Worm (Caenorhabditis elegans) whole organism, young adult: ENCODE data around the gene C06A12.19.

Experiments used
- B0261.1 ChIP-seq: sonication (generic microtip); optimal IDR thresholded peaks from 2 replicates; lab custom pipeline; 2016; ENCODE audit warnings: mild to moderate bottlenecking, missing genetic modification characterization, moderate library complexity, missing compliant biosample characterization
- C17E4.6 ChIP-seq: fragments of 200-800 bp; sonication (Bioruptor generic); IDR thresholded peaks from 2 replicates; pipeline ENCODE4 v1.3.6; 2022; ENCODE audit warnings: missing genetic modification reagents, missing genetic modification characterization, missing compliant biosample characterization
- D2030.7 ChIP-seq: fragments of 200-800 bp; sonication (Bioruptor generic); IDR thresholded peaks from 2 replicates; pipeline ENCODE4 v1.3.6; 2022; ENCODE audit warnings: missing genetic modification reagents, missing genetic modification characterization, missing compliant biosample characterization
- F22D6.2 ChIP-seq: sonication (generic microtip); optimal IDR thresholded peaks from 2 replicates; lab custom pipeline; 2016; ENCODE audit warnings: mild to moderate bottlenecking, missing genetic modification characterization, missing compliant biosample characterization
- F39B2.1 ChIP-seq: fragments of 200-800 bp; sonication (Bioruptor generic); IDR thresholded peaks from 2 replicates; pipeline ENCODE4 v1.3.6; 2022; ENCODE audit warnings: missing genetic modification reagents, missing genetic modification characterization, missing compliant biosample characterization
- F49E8.2 ChIP-seq: sonication (generic microtip); optimal IDR thresholded peaks from 3 replicates; lab custom pipeline; 2017; ENCODE audit warnings: missing genetic modification characterization, mild to moderate bottlenecking, missing compliant biosample characterization, antibody characterized with exemption, moderate library complexity; ENCODE audit not compliant: insufficient read depth
- K11D2.4 ChIP-seq: fragments of 200-800 bp; sonication (Bioruptor generic); IDR thresholded peaks from 2 replicates; pipeline ENCODE4 v1.3.6; 2022; ENCODE audit warnings: missing genetic modification reagents, missing genetic modification characterization, missing compliant biosample characterization
- Y95B8A.8 ChIP-seq: fragments of 200-800 bp; sonication (Bioruptor generic); IDR thresholded peaks from 2 replicates; pipeline ENCODE4 v1.3.6; 2022; ENCODE audit warnings: missing genetic modification reagents, missing genetic modification characterization, missing compliant biosample characterization
- aptf-2 ChIP-seq: fragments of 200-800 bp; sonication (Bioruptor generic); conservative IDR thresholded peaks from 2 replicates; pipeline ENCODE4 v1.3.6; 2022; ENCODE audit warnings: missing genetic modification reagents, missing genetic modification characterization, missing compliant biosample characterization
- aptf-3 ChIP-seq: fragments of 200-800 bp; sonication (Bioruptor generic); IDR thresholded peaks from 2 replicates; pipeline ENCODE4 v1.3.6; 2022; ENCODE audit warnings: missing genetic modification characterization, missing compliant biosample characterization
- attf-3 ChIP-seq: fragments of 200-800 bp; sonication (Bioruptor generic); conservative IDR thresholded peaks from 2 replicates; pipeline ENCODE4 v1.3.6; 2022; ENCODE audit warnings: missing genetic modification reagents, missing genetic modification characterization, missing compliant biosample characterization
- attf-6 ChIP-seq: fragments of 200-800 bp; sonication (Bioruptor generic); IDR thresholded peaks from 2 replicates; pipeline ENCODE4 v1.3.6; 2022; ENCODE audit warnings: missing genetic modification reagents, missing genetic modification characterization, missing compliant biosample characterization
- bed-2 ChIP-seq: fragments of 200-800 bp; sonication (Bioruptor generic); IDR thresholded peaks from 2 replicates; pipeline ENCODE4 v1.3.6; 2022; ENCODE audit warnings: missing genetic modification reagents, missing genetic modification characterization, missing compliant biosample characterization
- cebp-2 ChIP-seq: fragments of 200-800 bp; sonication (Bioruptor generic); IDR thresholded peaks from 2 replicates; pipeline ENCODE4 v1.3.6; 2022; ENCODE audit warnings: missing genetic modification characterization, missing compliant biosample characterization
- ceh-100 ChIP-seq: fragments of 200-800 bp; sonication (Bioruptor generic); IDR thresholded peaks from 2 replicates; pipeline ENCODE4 v1.3.6; 2022; ENCODE audit warnings: missing genetic modification reagents, missing genetic modification characterization, missing compliant biosample characterization
- ceh-40 ChIP-seq: fragments of 200-800 bp; sonication (Bioruptor generic); IDR thresholded peaks from 2 replicates; pipeline ENCODE4 v1.3.6; 2022; ENCODE audit warnings: missing genetic modification characterization, missing compliant biosample characterization
- dox-1 ChIP-seq: fragments of 200-800 bp; sonication (Bioruptor generic); IDR thresholded peaks from 2 replicates; pipeline ENCODE4 v1.3.6; 2022; ENCODE audit warnings: missing genetic modification reagents, missing genetic modification characterization, missing compliant biosample characterization
- efl-1 ChIP-seq: fragments of 150-350 bp; optimal IDR thresholded peaks from 2 replicates; lab custom pipeline; 2014; ENCODE audit warnings: missing biosample characterization, missing genetic modification reagents, missing genetic modification characterization
- egrh-3 ChIP-seq: fragments of 200-800 bp; sonication (Bioruptor generic); IDR thresholded peaks from 2 replicates; pipeline ENCODE4 v1.3.6; 2022; ENCODE audit warnings: missing genetic modification reagents, missing genetic modification characterization, missing compliant biosample characterization
- him-1 ChIP-seq: sonication (generic microtip); optimal IDR thresholded peaks from 2 replicates; lab custom pipeline; 2016; ENCODE audit warnings: missing genotype, missing genetic modification reagents, missing genetic modification characterization, missing compliant biosample characterization
- let-526 ChIP-seq: fragments of 200-800 bp; sonication (Bioruptor generic); IDR thresholded peaks from 2 replicates; pipeline ENCODE4 v1.3.6; 2022; ENCODE audit warnings: missing genetic modification reagents, missing genetic modification characterization, missing compliant biosample characterization
- lin-35 ChIP-seq, 3 experiments: fragments of 150-350 bp in 2 of 3; sonication (generic microtip) in 1 of 3; optimal IDR thresholded peaks; 2 replicates each; lab custom pipeline; 2014 to 2018; ENCODE audit warnings: missing biosample characterization in 3 of 3, missing genetic modification characterization in 3 of 3, missing genetic modification reagents in 3 of 3
- lin-40 ChIP-seq: sonication (generic microtip); optimal IDR thresholded peaks from 2 replicates; lab custom pipeline; 2016; ENCODE audit warnings: missing genetic modification characterization, mild to moderate bottlenecking, missing compliant biosample characterization, missing genotype, missing genetic modification reagents
- lsy-27 ChIP-seq: sonication (generic microtip); optimal IDR thresholded peaks from 2 replicates; lab custom pipeline; 2017; ENCODE audit warnings: missing genetic modification characterization, mild to moderate bottlenecking, missing compliant biosample characterization, antibody characterized with exemption, missing genotype, borderline replicate concordance; ENCODE audit not compliant: insufficient read depth
- madf-10 ChIP-seq: sonication (generic microtip); optimal IDR thresholded peaks from 2 replicates; lab custom pipeline; 2016; ENCODE audit warnings: mild to moderate bottlenecking, missing genetic modification characterization, missing compliant biosample characterization
- nfyb-1 ChIP-seq: fragments of 200-800 bp; sonication (Bioruptor generic); IDR thresholded peaks from 2 replicates; pipeline ENCODE4 v1.3.6; 2022; ENCODE audit warnings: missing genetic modification reagents, missing genetic modification characterization, missing compliant biosample characterization
- nhr-120 ChIP-seq: fragments of 200-800 bp; sonication (Bioruptor generic); IDR thresholded peaks from 2 replicates; pipeline ENCODE4 v1.3.6; 2022; ENCODE audit warnings: missing genetic modification characterization, missing compliant biosample characterization
- nhr-80 ChIP-seq: sonication (generic microtip); optimal IDR thresholded peaks from 2 replicates; lab custom pipeline; 2016; ENCODE audit warnings: missing genetic modification characterization, missing compliant biosample characterization
- pbrm-1 ChIP-seq: fragments of 200-800 bp; sonication (Bioruptor generic); IDR thresholded peaks from 2 replicates; pipeline ENCODE4 v1.3.6; 2022; ENCODE audit warnings: missing genetic modification reagents, missing genetic modification characterization, missing compliant biosample characterization
- rpc-1 ChIP-seq, 2 experiments: fragments of 150-350 bp in 1 of 2; sonication (generic microtip) in 1 of 2; optimal IDR thresholded peaks; 2 replicates each; lab custom pipeline; 2014 to 2018; ENCODE audit warnings: missing biosample characterization in 1 of 2, missing genetic modification characterization in 1 of 2, missing genetic modification reagents in 1 of 2, missing genotype in 1 of 2
- sdz-38 ChIP-seq: sonication (generic microtip); optimal IDR thresholded peaks from 2 replicates; lab custom pipeline; 2016; ENCODE audit warnings: missing genotype, missing genetic modification characterization, missing compliant biosample characterization
- snpc-1.1 ChIP-seq: sonication (generic microtip); optimal IDR thresholded peaks from 2 replicates; lab custom pipeline; 2017; ENCODE audit warnings: missing genetic modification characterization, mild to moderate bottlenecking, missing compliant biosample characterization, antibody characterized with exemption, moderate library complexity, missing genotype, missing genetic modification reagents; ENCODE audit not compliant: insufficient read depth
- snpc-4 ChIP-seq, 5 experiments: fragments of 150-350 bp in 1 of 5; sonication (generic microtip) in 4 of 5; optimal IDR thresholded peaks; 2 replicates each; lab custom pipeline; 2014 to 2018; ENCODE audit warnings: missing genetic modification characterization in 5 of 5, missing biosample characterization in 3 of 5, antibody characterized with exemption in 2 of 5, mild to moderate bottlenecking in 2 of 5, missing compliant biosample characterization in 2 of 5, missing genotype in 2 of 5, moderate library complexity in 2 of 5, missing genetic modification reagents in 1 of 5
- unc-62 ChIP-seq: fragments of 150-350 bp; optimal IDR thresholded peaks from 2 replicates; lab custom pipeline; 2014; ENCODE audit warnings: missing biosample characterization, missing genetic modification reagents, missing genetic modification characterization
- ztf-18 ChIP-seq: sonication (generic microtip); optimal IDR thresholded peaks from 2 replicates; lab custom pipeline; 2016; ENCODE audit warnings: missing genotype, mild to moderate bottlenecking, missing genetic modification characterization, missing compliant biosample characterization
- ztf-6 ChIP-seq: fragments of 200-800 bp; sonication (Bioruptor generic); IDR thresholded peaks from 2 replicates; pipeline ENCODE4 v1.3.6; 2022; ENCODE audit warnings: missing genetic modification reagents, missing genetic modification characterization, missing compliant biosample characterization

The C06A12.19 gene

DNA sequence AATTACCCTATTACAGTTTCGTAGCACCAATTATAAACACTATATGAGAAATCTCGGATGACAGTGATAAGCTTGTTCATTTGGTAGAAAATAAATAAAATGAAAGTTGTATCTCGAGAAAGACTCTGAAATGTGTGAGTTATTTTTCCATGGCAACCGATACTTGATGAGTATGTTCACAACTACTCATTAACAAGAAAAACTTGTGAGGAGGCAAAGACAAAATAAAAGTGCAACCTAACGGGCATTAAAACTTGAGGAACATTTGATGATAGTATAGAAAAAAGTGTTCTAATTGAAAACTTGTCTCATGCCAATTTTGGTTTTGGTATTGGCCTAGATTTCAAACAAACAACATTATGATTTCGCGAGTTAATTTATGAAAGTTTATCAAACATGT lies 3.3 kb downstream of the C06A12.19 start, which contains the start of gene gcy-27:
gcy-27 (minus strand) TSS at position 101 of the 400 bp plus-strand sequence.
- TF ChIP-seq ceh-40 (GFP tag; lab: Robert Waterston, UW) (no peak), cebp-2 (GFP tag; lab: Robert Waterston, UW) (no peak), C17E4.6 (GFP tag; lab: Robert Waterston, UW) (no peak), ztf-18 (tag; lab: Kevin White, UChicago) (no peak), F22D6.2 (tag; lab: Kevin White, UChicago) (no peak), egrh-3 (GFP tag; lab: Robert Waterston, UW) (no peak), pbrm-1 (GFP tag; lab: Robert Waterston, UW) (no peak), aptf-2 (GFP tag; lab: Robert Waterston, UW) (no peak), let-526 (GFP tag; lab: Robert Waterston, UW) (no peak), snpc-4 (GFP tag; optimal IDR thresholded peaks at IDR 0.05; lab: Kevin White, UChicago) (no peak), snpc-4 (tag; optimal IDR thresholded peaks at IDR 0.05; lab: Kevin White, UChicago) (no peak), nfyb-1 (no peak)

DNA sequence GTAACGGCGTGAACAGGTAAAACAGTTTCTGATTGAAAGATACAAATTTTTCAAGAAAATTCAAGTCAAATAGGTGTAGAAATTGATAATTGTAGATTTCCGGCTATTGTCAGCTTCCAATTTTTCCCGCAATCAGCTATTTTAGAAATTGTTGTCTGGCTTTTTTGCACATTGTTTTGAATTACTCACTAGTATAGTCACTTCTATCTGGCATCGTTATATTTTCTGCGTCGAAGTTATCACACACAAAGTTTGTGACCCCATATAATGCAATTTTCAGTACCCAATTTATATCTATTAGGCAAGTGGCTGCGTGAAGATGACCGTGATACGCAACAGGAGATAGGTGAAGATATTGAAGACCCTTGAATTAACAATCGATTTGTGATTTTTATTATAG lies 4.7 kb downstream of the C06A12.19 start:
- TF ChIP-seq C17E4.6 (GFP tag; lab: Robert Waterston, UW): no peak
- no peak for TF ChIP-seq snpc-4 (GFP tag; optimal IDR thresholded peaks at IDR 0.05; lab: Kevin White, UChicago)
- TF ChIP-seq snpc-4 (tag; optimal IDR thresholded peaks at IDR 0.05; lab: Kevin White, UChicago): no peak
- TF ChIP-seq ztf-6 (GFP tag; lab: Robert Waterston, UW): no peak
- no peak for TF ChIP-seq rpc-1 (optimal IDR thresholded peaks at IDR 0.05; lab: Kevin White, UChicago)
- TF ChIP-seq rpc-1 (tag; optimal IDR thresholded peaks at IDR 0.05; lab: Kevin White, UChicago): no peak
- no peak for TF ChIP-seq attf-6 (GFP tag; lab: Robert Waterston, UW)
- no peak for TF ChIP-seq Y95B8A.8 (GFP tag; lab: Robert Waterston, UW)
- TF ChIP-seq sdz-38 (tag; lab: Kevin White, UChicago): no peak
- TF ChIP-seq efl-1: no peak
- no peak for TF ChIP-seq attf-3 (GFP tag; lab: Robert Waterston, UW)
- no peak for TF ChIP-seq snpc-1.1
- TF ChIP-seq ceh-100 (GFP tag; lab: Robert Waterston, UW): no peak
- TF ChIP-seq madf-10 (tag; lab: Kevin White, UChicago): no peak
- no peak for TF ChIP-seq aptf-3 (GFP tag; lab: Robert Waterston, UW)
- TF ChIP-seq, all 124 proteins: peak for 0

ce11 chrIV:17432223-17432826 lies 7.6 kb downstream of the C06A12.19 start:
- peak; percentile 56 for TF ChIP-seq nhr-80 (tag; lab: Kevin White, UChicago)
- no peak for TF ChIP-seq F49E8.2 (tag; lab: Kevin White, UChicago)

ce11 chrIV:17431287-17431686 lies 8.6 kb downstream of the C06A12.19 start, which contains the start of gene lact-6:
Gene lact-6, minus strand, starts transcription at chrIV:17431387.
- TF ChIP-seq B0261.1 (no peak), sdz-38 (tag; lab: Kevin White, UChicago) (no peak), bed-2 (GFP tag; lab: Robert Waterston, UW) (no peak), unc-62 (GFP tag; lab: Kevin White, UChicago) (no peak), lin-40 (tag; lab: Kevin White, UChicago) (no peak), K11D2.4 (GFP tag; lab: Robert Waterston, UW) (no peak), him-1 (tag; lab: Kevin White, UChicago) (no peak), ceh-40 (GFP tag; lab: Robert Waterston, UW) (no peak), F39B2.1 (GFP tag; lab: Robert Waterston, UW) (no peak), D2030.7 (GFP tag; lab: Robert Waterston, UW) (no peak), lin-35 (GFP tag; optimal IDR thresholded peaks at IDR 0.05; lab: Kevin White, UChicago) (no peak), nhr-120 (no peak), pbrm-1 (GFP tag; lab: Robert Waterston, UW) (no peak), aptf-3 (GFP tag; lab: Robert Waterston, UW) (no peak), dox-1 (no peak), lsy-27 (tag; lab: Kevin White, UChicago) (no peak)
